Worm (Caenorhabditis elegans): ENCODE measurements around the gene cest-9.2.

ce11 chrX:12216943-12217342 lies 5.0 kb upstream of the cest-9.2 start, which contains the start of gene C23H4.8:
- TF ChIP-seq ztf-11 (tag; optimal IDR thresholded peaks at IDR 0.05), result no peak
- no peak for TF ChIP-seq unc-62 (GFP tag; optimal IDR thresholded peaks at IDR 0.05)
- TF ChIP-seq ceh-39 (tag; optimal IDR thresholded peaks at IDR 0.05), result no peak
- no peak for TF ChIP-seq nhr-12 (tag; optimal IDR thresholded peaks at IDR 0.05)
- TF ChIP-seq elt-1 (tag; optimal IDR thresholded peaks at IDR 0.05; ENCODE audit: borderline replicate concordance, insufficient read depth), result no peak
- TF ChIP-seq unc-39 (tag; optimal IDR thresholded peaks at IDR 0.05), result no peak
- TF ChIP-seq ces-1 (GFP tag; optimal IDR thresholded peaks at IDR 0.05), result no peak
- no peak for TF ChIP-seq ham-2 (GFP tag; optimal IDR thresholded peaks at IDR 0.05)
